Worm (Caenorhabditis elegans) whole organism, L3 larva: ENCODE data around the gene smcr-8.

Source experiments
- R02D3.7 ChIP-seq: fragments of 150-350 bp; optimal IDR thresholded peaks from 2 replicates; lab custom pipeline; 2014; ENCODE audit warnings: missing biosample characterization, missing genetic modification characterization
- ZK546.5 ChIP-seq: sonication (generic microtip); optimal IDR thresholded peaks from 2 replicates; lab custom pipeline; 2017; ENCODE audit warnings: missing biosample characterization, missing genetic modification characterization
- aly-2 ChIP-seq: fragments of 150-350 bp; optimal IDR thresholded peaks from 2 replicates; lab custom pipeline; 2014; ENCODE audit warnings: missing biosample characterization, missing genetic modification characterization
- ama-1 ChIP-seq: fragments of 150-350 bp; optimal IDR thresholded peaks from 2 replicates; lab custom pipeline; 2018
- ceh-16 ChIP-seq: sonication (generic microtip); optimal IDR thresholded peaks from 2 replicates; lab custom pipeline; 2017; ENCODE audit warnings: missing biosample characterization, missing genetic modification characterization
- ceh-28 ChIP-seq: fragments of 150-350 bp; optimal IDR thresholded peaks from 2 replicates; lab custom pipeline; 2014; ENCODE audit warnings: missing biosample characterization, missing genetic modification reagents, missing genetic modification characterization
- ceh-82 ChIP-seq: fragments of 150-350 bp; optimal IDR thresholded peaks from 2 replicates; lab custom pipeline; 2014; ENCODE audit warnings: missing biosample characterization, missing genetic modification characterization
- ceh-9 ChIP-seq: sonication (generic microtip); optimal IDR thresholded peaks from 2 replicates; lab custom pipeline; 2018; ENCODE audit warnings: missing biosample characterization, missing genetic modification characterization
- daf-12 ChIP-seq: fragments of 150-350 bp; optimal IDR thresholded peaks from 2 replicates; lab custom pipeline; 2014; ENCODE audit warnings: missing biosample characterization, missing genetic modification reagents, missing genetic modification characterization
- egl-27 ChIP-seq: sonication (generic microtip); optimal IDR thresholded peaks from 4 replicates; lab custom pipeline; 2017; ENCODE audit warnings: missing biosample characterization, missing genetic modification reagents, missing genetic modification characterization
- egl-5 ChIP-seq: fragments of 150-350 bp; optimal IDR thresholded peaks from 2 replicates; lab custom pipeline; 2017; ENCODE audit warnings: missing biosample characterization, missing genetic modification reagents, missing genetic modification characterization, inconsistent platforms
- elt-1 ChIP-seq: fragments of 150-350 bp; optimal IDR thresholded peaks from 2 replicates; lab custom pipeline; 2014; ENCODE audit warnings: missing biosample characterization, missing genetic modification characterization
- elt-2 ChIP-seq: sonication (generic microtip); optimal IDR thresholded peaks from 2 replicates; lab custom pipeline; 2016; ENCODE audit warnings: missing genetic modification reagents, mild to moderate bottlenecking, missing genetic modification characterization, missing compliant biosample characterization
- elt-3 ChIP-seq, 3 experiments: fragments of 150-350 bp in 1 of 3; sonication (generic microtip) in 2 of 3; optimal IDR thresholded peaks; 2 replicates in 2 of 3; 4 replicates in 1 of 3; lab custom pipeline; 2014 to 2017; ENCODE audit warnings: missing biosample characterization in 3 of 3, missing genetic modification characterization in 3 of 3
- eor-1 ChIP-seq, 2 experiments: fragments of 150-350 bp; optimal IDR thresholded peaks; 2 replicates each; lab custom pipeline; 2014 to 2018; ENCODE audit warnings: missing biosample characterization in 2 of 2, missing genetic modification characterization in 2 of 2
- fkh-10 ChIP-seq: sonication (generic microtip); optimal IDR thresholded peaks from 2 replicates; lab custom pipeline; 2017; ENCODE audit warnings: missing biosample characterization, missing genetic modification reagents, missing genetic modification characterization
- fkh-2 ChIP-seq: fragments of 150-350 bp; optimal IDR thresholded peaks from 2 replicates; lab custom pipeline; 2014; ENCODE audit warnings: missing biosample characterization, missing genetic modification reagents, missing genetic modification characterization
- fos-1 ChIP-seq: fragments of 150-350 bp; optimal IDR thresholded peaks from 2 replicates; lab custom pipeline; 2014; ENCODE audit warnings: missing biosample characterization, missing genetic modification characterization
- hmg-11 ChIP-seq: sonication (generic microtip); optimal IDR thresholded peaks from 2 replicates; lab custom pipeline; 2016; ENCODE audit warnings: missing genetic modification characterization, missing compliant biosample characterization
- jun-1 ChIP-seq: fragments of 150-350 bp; optimal IDR thresholded peaks from 2 replicates; lab custom pipeline; 2014; ENCODE audit warnings: missing biosample characterization, missing genetic modification reagents, missing genetic modification characterization
- lin-15B ChIP-seq: fragments of 150-350 bp; optimal IDR thresholded peaks from 2 replicates; lab custom pipeline; 2014; ENCODE audit warnings: missing biosample characterization, missing genetic modification characterization
- lin-39 ChIP-seq: fragments of 150-350 bp; optimal IDR thresholded peaks from 2 replicates; lab custom pipeline; 2018; ENCODE audit warnings: missing biosample characterization, missing genetic modification reagents, missing genetic modification characterization
- mdl-1 ChIP-seq: fragments of 150-350 bp; optimal IDR thresholded peaks from 2 replicates; lab custom pipeline; 2014; ENCODE audit warnings: missing biosample characterization, missing genetic modification characterization
- mml-1 ChIP-seq: fragments of 150-350 bp; sonication (generic microtip); optimal IDR thresholded peaks from 3 replicates; lab custom pipeline; 2014; ENCODE audit warnings: missing biosample characterization, missing genetic modification characterization
- nfya-1 ChIP-seq: sonication (generic microtip); optimal IDR thresholded peaks from 2 replicates; lab custom pipeline; 2017; ENCODE audit warnings: missing genetic modification characterization, mild to moderate bottlenecking, missing compliant biosample characterization, antibody characterized with exemption, moderate library complexity; ENCODE audit not compliant: insufficient read depth
- nhr-11 ChIP-seq: fragments of 150-350 bp; optimal IDR thresholded peaks from 2 replicates; lab custom pipeline; 2014; ENCODE audit warnings: missing biosample characterization, missing genetic modification characterization
- nhr-12 ChIP-seq: fragments of 150-350 bp; optimal IDR thresholded peaks from 2 replicates; lab custom pipeline; 2014; ENCODE audit warnings: missing biosample characterization, missing genetic modification characterization
- nhr-23 ChIP-seq: fragments of 150-350 bp; optimal IDR thresholded peaks from 2 replicates; lab custom pipeline; 2014; ENCODE audit warnings: missing biosample characterization, missing genetic modification reagents, missing genetic modification characterization
- nhr-237 ChIP-seq: fragments of 150-350 bp; optimal IDR thresholded peaks from 2 replicates; lab custom pipeline; 2014; ENCODE audit warnings: missing biosample characterization, missing genetic modification characterization
- nhr-25 ChIP-seq: sonication (generic microtip); optimal IDR thresholded peaks from 2 replicates; lab custom pipeline; 2017; ENCODE audit warnings: missing biosample characterization, missing genetic modification characterization
- nhr-28 ChIP-seq: fragments of 150-350 bp; optimal IDR thresholded peaks from 2 replicates; lab custom pipeline; 2014; ENCODE audit warnings: missing biosample characterization, missing genetic modification characterization
- nhr-43 ChIP-seq: sonication (generic microtip); optimal IDR thresholded peaks from 2 replicates; lab custom pipeline; 2016; ENCODE audit warnings: mild to moderate bottlenecking, missing genetic modification characterization, missing compliant biosample characterization; ENCODE audit not compliant: poor library complexity, severe bottlenecking
- nhr-67 ChIP-seq: fragments of 150-350 bp; optimal IDR thresholded peaks from 2 replicates; lab custom pipeline; 2014; ENCODE audit warnings: missing biosample characterization, missing genetic modification characterization
- nhr-76 ChIP-seq: fragments of 150-350 bp; sonication (generic microtip); optimal IDR thresholded peaks from 5 replicates; lab custom pipeline; 2014; ENCODE audit warnings: missing biosample characterization, missing genetic modification characterization
- nhr-77 ChIP-seq: fragments of 150-350 bp; optimal IDR thresholded peaks from 2 replicates; lab custom pipeline; 2014; ENCODE audit warnings: missing biosample characterization, missing genetic modification characterization
- pha-4 ChIP-seq: fragments of 150-350 bp; optimal IDR thresholded peaks from 2 replicates; lab custom pipeline; 2014; ENCODE audit warnings: missing biosample characterization, missing genetic modification reagents, missing genetic modification characterization
- pqm-1 ChIP-seq: fragments of 150-350 bp; optimal IDR thresholded peaks from 2 replicates; lab custom pipeline; 2017; ENCODE audit warnings: missing biosample characterization, missing genetic modification characterization, inconsistent platforms
- sea-2 ChIP-seq: fragments of 150-350 bp; sonication (generic microtip); optimal IDR thresholded peaks from 4 replicates; lab custom pipeline; 2014; ENCODE audit warnings: missing biosample characterization, missing genetic modification reagents, missing genetic modification characterization
- skn-1 ChIP-seq: fragments of 150-350 bp; optimal IDR thresholded peaks from 2 replicates; lab custom pipeline; 2014; ENCODE audit warnings: missing biosample characterization, missing genetic modification characterization
- snpc-4 ChIP-seq: fragments of 150-350 bp; optimal IDR thresholded peaks from 2 replicates; lab custom pipeline; 2014; ENCODE audit warnings: missing biosample characterization, missing genetic modification characterization
- tbx-2 ChIP-seq: sonication (generic microtip); optimal IDR thresholded peaks from 2 replicates; lab custom pipeline; 2016; ENCODE audit warnings: mild to moderate bottlenecking, missing genetic modification characterization, missing compliant biosample characterization
- unc-39 ChIP-seq: sonication (generic microtip); optimal IDR thresholded peaks from 4 replicates; lab custom pipeline; 2017; ENCODE audit warnings: missing biosample characterization, missing genetic modification characterization
- unc-62 ChIP-seq: fragments of 150-350 bp; sonication (generic microtip); optimal IDR thresholded peaks from 4 replicates; lab custom pipeline; 2014; ENCODE audit warnings: missing biosample characterization, missing genetic modification reagents, missing genetic modification characterization
- zag-1 ChIP-seq: fragments of 150-350 bp; optimal IDR thresholded peaks from 2 replicates; lab custom pipeline; 2014; ENCODE audit warnings: missing biosample characterization, missing genetic modification characterization
- ztf-11 ChIP-seq: fragments of 150-350 bp; optimal IDR thresholded peaks from 2 replicates; lab custom pipeline; 2014; ENCODE audit warnings: missing biosample characterization, missing genetic modification characterization
- ztf-4 ChIP-seq: fragments of 150-350 bp; optimal IDR thresholded peaks from 2 replicates; lab custom pipeline; 2014; ENCODE audit warnings: missing biosample characterization, missing genetic modification characterization

Gene smcr-8

DNA sequence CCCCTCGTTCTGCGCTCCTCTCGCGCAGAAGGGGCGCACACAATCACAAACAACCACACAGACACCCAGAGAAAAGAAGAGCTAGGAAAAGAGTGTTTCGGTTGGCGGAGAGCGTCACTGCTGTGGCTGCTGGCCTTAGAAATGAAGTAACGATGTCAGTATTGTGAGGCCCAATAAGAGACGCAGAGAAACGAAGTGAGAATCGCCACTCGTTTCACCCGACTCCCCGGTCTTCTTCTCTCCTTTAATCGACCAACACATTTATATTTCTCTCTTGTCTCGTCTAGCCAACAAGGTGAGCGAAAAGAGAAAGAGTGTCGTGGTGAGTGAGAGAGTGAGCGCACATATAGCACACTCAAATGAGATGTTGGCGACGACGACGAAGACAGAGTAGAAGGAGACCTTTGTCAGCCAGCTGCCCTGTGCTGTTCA, 14.8 kb downstream of the smcr-8 start (continued):
- TF ChIP-seq tbx-2 (tag; lab: Kevin White, UChicago), result peak; percentile 76
- TF ChIP-seq, all 47 proteins: peak for 27

- TF ChIP-seq nhr-25, result no peak
- no peak for TF ChIP-seq R02D3.7 (tag; lab: Kevin White, UChicago)
- no peak for TF ChIP-seq nhr-67 (tag; lab: Kevin White, UChicago)
- no peak for TF ChIP-seq fkh-10
- no peak for TF ChIP-seq nhr-43 (tag; lab: Kevin White, UChicago)
- no peak for TF ChIP-seq nhr-28 (tag; lab: Kevin White, UChicago)
- no peak for TF ChIP-seq unc-39
- no peak for TF ChIP-seq ama-1 (lab: Kevin White, UChicago)
- no peak for TF ChIP-seq ceh-9 (tag; lab: Kevin White, UChicago)
- TF ChIP-seq tbx-2 (tag; lab: Kevin White, UChicago), result no peak
- no peak for TF ChIP-seq pha-4 (tag; lab: Kevin White, UChicago)
- no peak for TF ChIP-seq jun-1
- no peak for TF ChIP-seq sea-2 (GFP tag; lab: Kevin White, UChicago)
- no peak for TF ChIP-seq ztf-11
- TF ChIP-seq fos-1, result no peak
- TF ChIP-seq nhr-12 (tag; lab: Kevin White, UChicago), result no peak
- TF ChIP-seq egl-5, result no peak
- TF ChIP-seq zag-1 (tag; lab: Kevin White, UChicago), result no peak
- no peak for TF ChIP-seq skn-1
- no peak for TF ChIP-seq ceh-82 (tag; lab: Kevin White, UChicago)
Observed at ce11 chrIII:5017550-5017949, 18.4 kb downstream of the smcr-8 start, which contains the start of gene larp-1. Gene larp-1 (minus strand): TSS chrIII:5017650.

- TF ChIP-seq ceh-9 (tag; lab: Kevin White, UChicago) (no peak), skn-1 (peak; percentile 96), nhr-12 (tag; lab: Kevin White, UChicago) (no peak), nhr-43 (tag; lab: Kevin White, UChicago) (peak; percentile 97), pha-4 (tag; lab: Kevin White, UChicago) (peak; percentile 100), egl-27 (peak; percentile 95), fkh-2 (tag; lab: Kevin White, UChicago) (no peak), lin-39 (tag; lab: Kevin White, UChicago) (peak; percentile 97), ztf-11 (no peak), jun-1 (peak; percentile 97), ceh-16 (tag; lab: Kevin White, UChicago) (peak; percentile 68), sea-2 (GFP tag; lab: Kevin White, UChicago) (no peak), aly-2 (tag; lab: Kevin White, UChicago) (peak; percentile 62), R02D3.7 (tag; lab: Kevin White, UChicago) (peak; percentile 86), ZK546.5 (tag; lab: Kevin White, UChicago) (peak; percentile 60), nhr-23 (peak; percentile 99), nhr-67 (tag; lab: Kevin White, UChicago) (no peak), mdl-1 (tag; lab: Kevin White, UChicago) (peak; percentile 61), elt-3 (tag; optimal IDR thresholded peaks at IDR 0.05; lab: Kevin White, UChicago) (peak; percentile 5 to 73 (median 6)), nhr-76 (tag; lab: Kevin White, UChicago) (peak; percentile 40), mml-1 (tag; lab: Kevin White, UChicago) (no peak), ztf-4 (tag; lab: Kevin White, UChicago) (peak; percentile 83), tbx-2 (tag; lab: Kevin White, UChicago) (peak; percentile 95), nhr-77 (tag; lab: Kevin White, UChicago) (peak; percentile 88), ceh-82 (tag; lab: Kevin White, UChicago) (peak; percentile 87), hmg-11 (peak; percentile 98), nhr-25 (peak; percentile 100), eor-1 (tag; optimal IDR thresholded peaks at IDR 0.05; lab: Kevin White, UChicago) (no peak), ama-1 (lab: Kevin White, UChicago) (peak; percentile 77), egl-5 (peak; percentile 92), fkh-10 (peak; percentile 91), nhr-11 (tag; lab: Kevin White, UChicago) (peak; percentile 91), zag-1 (tag; lab: Kevin White, UChicago) (peak; percentile 29), daf-12 (peak; percentile 2), unc-62 (GFP tag; lab: Kevin White, UChicago) (peak; percentile 60), nhr-28 (tag; lab: Kevin White, UChicago) (peak; percentile 49), lin-15B (peak; percentile 95), elt-2 (tag; lab: Kevin White, UChicago) (peak; percentile 93), ceh-28 (peak; percentile 93), nfya-1 (tag; lab: Kevin White, UChicago) (peak; percentile 97), pqm-1 (peak; percentile 90), elt-1 (tag; lab: Kevin White, UChicago) (peak; percentile 73), snpc-4 (peak; percentile 95), fos-1 (peak; percentile 82), unc-39 (no peak), nhr-237 (tag; lab: Kevin White, UChicago) (no peak)
Observed at ce11 chrIII:5018116-5018689, 19.0 kb downstream of the smcr-8 start, which contains the start of gene wip-1. Gene wip-1 (plus strand): TSS chrIII:5018639.
